Fruit fly (Drosophila melanogaster): ENCODE measurements around the gene CG31268.
A peak's percentile ranks its signal among the peaks of the same experiment; 100 is the strongest.

Gene CG31268

dm6 chr3R:17072526-17073114, 41.0 kb downstream of the CG31268 start, which contains the start of the genes Ns1 and mRpS11 (continued):
- no peak for TF ChIP-seq CG7368 (GFP tag; optimal IDR thresholded peaks at IDR 0.05)
- no peak for TF ChIP-seq Smox (GFP tag; optimal IDR thresholded peaks at IDR 0.05)
- no peak for TF ChIP-seq Lpt (GFP tag; optimal IDR thresholded peaks at IDR 0.05)
- TF ChIP-seq CG6163 (GFP tag; IDR thresholded peaks at IDR 0.05), result 0 out of 3 replicates have a peak, but pooled peaks have one; percentile 37
- peak; percentile 28 for TF ChIP-seq cyc (GFP tag; optimal IDR thresholded peaks at IDR 0.05)
- no peak for TF ChIP-seq Eip78C (GFP tag)
- TF ChIP-seq fd85E (GFP tag; optimal IDR thresholded peaks at IDR 0.05), result no peak
- no peak for TF ChIP-seq CG10631 (GFP tag; optimal IDR thresholded peaks at IDR 0.05)
- no peak for TF ChIP-seq CG15336 (GFP tag; IDR thresholded peaks at IDR 0.05)
- TF ChIP-seq Ets21C (GFP tag; optimal IDR thresholded peaks at IDR 0.05), result no peak
- no peak for TF ChIP-seq dsx (GFP tag; optimal IDR thresholded peaks at IDR 0.05; ENCODE audit: poor library complexity, severe bottlenecking)
- TF ChIP-seq svp (GFP tag), result peak; percentile 67
- TF ChIP-seq ss (GFP tag; optimal IDR thresholded peaks at IDR 0.05), result no peak
- no peak for TF ChIP-seq Blimp-1 (GFP tag; optimal IDR thresholded peaks at IDR 0.05)
- no peak for TF ChIP-seq CG6792 (GFP tag; optimal IDR thresholded peaks at IDR 0.05)
- TF ChIP-seq Met (GFP tag; optimal IDR thresholded peaks at IDR 0.05), result no peak
- no peak for TF ChIP-seq CG4318 (GFP tag; optimal IDR thresholded peaks at IDR 0.05)
- no peak for TF ChIP-seq CG32006 (GFP tag; optimal IDR thresholded peaks at IDR 0.05)
- TF ChIP-seq OdsH (GFP tag; optimal IDR thresholded peaks at IDR 0.05), result no peak
- no peak for TF ChIP-seq CG8632 (GFP tag; optimal IDR thresholded peaks at IDR 0.05)
- no peak for TF ChIP-seq CG6854 (GFP tag; optimal IDR thresholded peaks at IDR 0.05)
- TF ChIP-seq acj6 (GFP tag; optimal IDR thresholded peaks at IDR 0.05), result no peak
- TF ChIP-seq CG3919 (GFP tag; optimal IDR thresholded peaks at IDR 0.05), result no peak
- no peak for TF ChIP-seq CG34406 (GFP tag; optimal IDR thresholded peaks at IDR 0.05)
- TF ChIP-seq Eip75B (GFP tag; optimal IDR thresholded peaks at IDR 0.05), result no peak
- TF ChIP-seq Sox14 (GFP tag; optimal IDR thresholded peaks at IDR 0.05), result peak; percentile 48
- TF ChIP-seq Gug (GFP tag; IDR thresholded peaks at IDR 0.05), result no peak
- peak; percentile 27 for TF ChIP-seq esn (GFP tag; optimal IDR thresholded peaks at IDR 0.05)
- TF ChIP-seq Hr39 (GFP tag; optimal IDR thresholded peaks at IDR 0.05), result no peak
- TF ChIP-seq vri (GFP tag; optimal IDR thresholded peaks at IDR 0.05), result peak; percentile 95
- no peak for TF ChIP-seq CG8119 (GFP tag; IDR thresholded peaks at IDR 0.05)
- no peak for TF ChIP-seq CG11294 (GFP tag; IDR thresholded peaks at IDR 0.05)
- TF ChIP-seq fd59A (GFP tag; optimal IDR thresholded peaks at IDR 0.05), result no peak
- no peak for TF ChIP-seq Eip93F (GFP tag; optimal IDR thresholded peaks at IDR 0.05)
- TF ChIP-seq Hr38 (GFP tag; optimal IDR thresholded peaks at IDR 0.05), result no peak
- TF ChIP-seq CG11762 (GFP tag; optimal IDR thresholded peaks at IDR 0.05; ENCODE audit: insufficient read depth), result no peak

dm6 chr3R:17077968-17078417, 46.4 kb downstream of the CG31268 start:
- peak; percentile 11; the same call in 1 of the 2 replicates for TF ChIP-seq CG15336 (GFP tag; IDR thresholded peaks at IDR 0.05)
- peak; percentile 3 for TF ChIP-seq esn (GFP tag; optimal IDR thresholded peaks at IDR 0.05)
- TF ChIP-seq achi (GFP tag; optimal IDR thresholded peaks at IDR 0.05), result no peak
- peak; percentile 74 for TF ChIP-seq CG1621 (tag; optimal IDR thresholded peaks at IDR 0.05)
- no peak for TF ChIP-seq fd59A (GFP tag; optimal IDR thresholded peaks at IDR 0.05)
- no peak for TF ChIP-seq CG10631 (GFP tag; optimal IDR thresholded peaks at IDR 0.05)
- no peak for TF ChIP-seq CG16779 (tag; optimal IDR thresholded peaks at IDR 0.05)
- no peak for TF ChIP-seq Hr38 (GFP tag; optimal IDR thresholded peaks at IDR 0.05)
- no peak for TF ChIP-seq CG32006 (GFP tag; optimal IDR thresholded peaks at IDR 0.05)
- peak; percentile 20 for TF ChIP-seq CG6808 (GFP tag; optimal IDR thresholded peaks at IDR 0.05)
- no peak for TF ChIP-seq CG31627 (GFP tag; optimal IDR thresholded peaks at IDR 0.05)
- TF ChIP-seq dac (GFP tag; optimal IDR thresholded peaks at IDR 0.05), result no peak
- no peak for TF ChIP-seq CG11762 (GFP tag; optimal IDR thresholded peaks at IDR 0.05; ENCODE audit: insufficient read depth)
- TF ChIP-seq CG11294 (GFP tag; IDR thresholded peaks at IDR 0.05), result no peak
- TF ChIP-seq spab (GFP tag; optimal IDR thresholded peaks at IDR 0.05), result no peak
- TF ChIP-seq svp (GFP tag), result peak; percentile 88
- no peak for TF ChIP-seq CG4318 (GFP tag; optimal IDR thresholded peaks at IDR 0.05)
- no peak for TF ChIP-seq CG10669 (GFP tag; optimal IDR thresholded peaks at IDR 0.05)
- TF ChIP-seq OdsH (GFP tag; optimal IDR thresholded peaks at IDR 0.05), result no peak
- no peak for TF ChIP-seq eg (GFP tag; IDR thresholded peaks at IDR 0.05)
- no peak for TF ChIP-seq Smox (GFP tag; optimal IDR thresholded peaks at IDR 0.05)
- TF ChIP-seq Sox15 (GFP tag; optimal IDR thresholded peaks at IDR 0.05), result no peak
- no peak for TF ChIP-seq cyc (GFP tag; optimal IDR thresholded peaks at IDR 0.05)
- TF ChIP-seq topi (GFP tag; optimal IDR thresholded peaks at IDR 0.05), result peak; percentile 4
- no peak for TF ChIP-seq fd85E (GFP tag; optimal IDR thresholded peaks at IDR 0.05)
- peak; percentile 64 for TF ChIP-seq vri (GFP tag; optimal IDR thresholded peaks at IDR 0.05)
- no peak for TF ChIP-seq Ets96B (tag; optimal IDR thresholded peaks at IDR 0.05)
- TF ChIP-seq fkh (GFP tag; optimal IDR thresholded peaks at IDR 0.05), result peak; percentile 82

All from whole organism, prepupa.